Fruit fly (Drosophila melanogaster): ENCODE measurements around the gene Hsp23.

Hsp23 gene

dm6 chr3L:9360217-9360692 is 21.4 kb upstream of the Hsp23 start, which contains the start of gene Pdxk (continued):
- TF ChIP-seq bbx (GFP tag; IDR thresholded peaks at IDR 0.05; ENCODE audit: partially characterized antibody) (no peak), nmo (GFP tag; optimal IDR thresholded peaks at IDR 0.05) (no peak), CG2129 (GFP tag; IDR thresholded peaks at IDR 0.05; ENCODE audit: partially characterized antibody) (no peak), CG7928 (GFP tag; optimal IDR thresholded peaks at IDR 0.05) (no peak), Ssrp (tag; optimal IDR thresholded peaks at IDR 0.05) (no peak), Doc3 (GFP tag; IDR thresholded peaks at IDR 0.05; ENCODE audit: partially characterized antibody) (no peak), CG17385 (GFP tag; optimal IDR thresholded peaks at IDR 0.05) (peak; percentile 32), Bgb (GFP tag; IDR thresholded peaks at IDR 0.05; ENCODE audit: partially characterized antibody) (no peak), CG17612 (GFP tag; IDR thresholded peaks at IDR 0.05) (no peak), mam (GFP tag; optimal IDR thresholded peaks at IDR 0.05) (peak; percentile 10), fd102C (GFP tag; optimal IDR thresholded peaks at IDR 0.05) (no peak), peb (GFP tag; IDR thresholded peaks at IDR 0.05) (no peak), CG17361 (GFP tag; IDR thresholded peaks at IDR 0.05) (no peak), sim (GFP tag; IDR thresholded peaks at IDR 0.05) (no peak), dimm (GFP tag; IDR thresholded peaks at IDR 0.05) (no peak), CG8924 (tag; optimal IDR thresholded peaks at IDR 0.05) (no peak), ttk (GFP tag; IDR thresholded peaks at IDR 0.05) (peak; percentile 39; the same call in 1 of the 2 replicates), tna (GFP tag; IDR thresholded peaks at IDR 0.05; ENCODE audit: partially characterized antibody) (no peak), CG32772 (GFP tag; IDR thresholded peaks at IDR 0.05) (no peak), CG10979 (tag; optimal IDR thresholded peaks at IDR 0.05) (no peak), Neu2 (GFP tag; optimal IDR thresholded peaks at IDR 0.05; ENCODE audit: borderline replicate concordance) (no peak), Sin3A (optimal IDR thresholded peaks at IDR 0.05) (no peak), nom (GFP tag; optimal IDR thresholded peaks at IDR 0.05) (peak; percentile 59), trem (tag; optimal IDR thresholded peaks at IDR 0.05) (no peak), HLHmδ (GFP tag; optimal IDR thresholded peaks at IDR 0.05) (no peak), CG3281 (GFP tag; optimal IDR thresholded peaks at IDR 0.05) (peak; percentile 20), Lpt (GFP tag; optimal IDR thresholded peaks at IDR 0.05) (no peak), sens-2 (GFP tag; IDR thresholded peaks at IDR 0.05) (no peak), bab2 (GFP tag; optimal IDR thresholded peaks at IDR 0.05) (no peak), trh (GFP tag; optimal IDR thresholded peaks at IDR 0.05) (no peak), Six4 (GFP tag; optimal IDR thresholded peaks at IDR 0.05) (no peak), CG17912 (GFP tag; optimal IDR thresholded peaks at IDR 0.05) (no peak), Atf-2 (GFP tag; optimal IDR thresholded peaks at IDR 0.05) (no peak), CG7271 (tag; optimal IDR thresholded peaks at IDR 0.05) (no peak), slbo (GFP tag; IDR thresholded peaks at IDR 0.05) (peak; percentile 5; the same call in 1 of the 2 replicates), CG34224 (GFP tag; IDR thresholded peaks at IDR 0.05; ENCODE audit: partially characterized antibody) (no peak), Optix (GFP tag; IDR thresholded peaks at IDR 0.05) (no peak), Adf1 (GFP tag; IDR thresholded peaks at IDR 0.05) (0 out of 2 replicates have a peak, but pooled peaks have one; percentile 5), Dll (GFP tag; IDR thresholded peaks at IDR 0.05; ENCODE audit: partially characterized antibody) (0 out of 4 replicates have a peak, but pooled peaks have one; percentile 40), cad (GFP tag; optimal IDR thresholded peaks at IDR 0.05) (no peak), B-H2 (GFP tag; optimal IDR thresholded peaks at IDR 0.05) (no peak), CG34422 (GFP tag; IDR thresholded peaks at IDR 0.05) (peak; percentile 25; the same call in 1 of the 3 replicates), CG2889 (GFP tag; IDR thresholded peaks at IDR 0.05) (no peak), prd (optimal IDR thresholded peaks at IDR 0.05) (no peak), prd (GFP tag; IDR thresholded peaks at IDR 0.05) (no peak), scrt (GFP tag; optimal IDR thresholded peaks at IDR 0.05) (no peak), H2.0 (GFP tag; IDR thresholded peaks at IDR 0.05) (no peak), lov (optimal IDR thresholded peaks at IDR 0.05) (no peak), lov (GFP tag; IDR thresholded peaks at IDR 0.05) (no peak), CG11093 (GFP tag; IDR thresholded peaks at IDR 0.05) (no peak), row (GFP tag; IDR thresholded peaks at IDR 0.05) (peak; percentile 48; the same call in 2 of the 3 replicates), CG8765 (GFP tag; IDR thresholded peaks at IDR 0.05) (no peak)

Measured in whole organism, embryonic.